Fruit fly (Drosophila melanogaster): ENCODE results near the gene ND-13B.
A peak's percentile ranks its signal among the peaks of the same experiment; 100 is the strongest.

ND-13B gene

DNA sequence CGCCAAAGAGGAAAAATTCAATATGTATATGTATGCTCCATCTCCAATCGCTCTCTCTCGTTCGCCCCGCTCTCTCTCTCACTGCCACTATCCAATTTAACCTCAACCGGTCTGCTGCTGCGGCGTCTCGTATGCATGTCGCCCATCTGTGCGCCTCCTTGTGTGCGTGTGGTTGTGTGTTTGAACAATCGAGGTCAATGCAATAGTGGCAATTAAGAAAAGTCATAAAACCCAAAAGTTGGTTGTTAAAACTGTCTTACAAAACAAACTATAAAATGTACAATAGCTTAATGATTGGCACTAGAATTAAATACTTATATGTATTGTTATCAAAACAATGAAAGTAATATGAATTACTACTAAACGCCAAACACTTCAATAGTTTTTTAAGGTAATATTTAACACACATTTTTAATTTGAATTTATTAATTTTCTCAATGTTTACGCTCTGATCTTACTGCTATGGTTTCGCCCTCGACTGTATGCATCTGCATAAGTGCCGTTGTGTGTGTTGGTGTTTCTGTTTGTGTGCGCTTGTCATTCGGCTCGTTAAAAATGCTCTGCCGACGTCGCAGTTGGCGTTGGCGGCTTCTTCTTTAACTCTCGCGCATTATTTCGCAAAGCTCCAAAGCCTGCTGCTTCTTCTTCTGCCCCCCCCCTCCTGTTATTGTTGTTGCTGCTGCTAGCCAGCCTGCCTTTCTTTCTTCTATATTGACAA, 28.3 kb downstream of the ND-13B start (continued):
- peak; percentile 95 for TF ChIP-seq Ets65A (GFP tag)
- TF ChIP-seq hkb (optimal IDR thresholded peaks at IDR 0.05), result no peak
- TF ChIP-seq hkb (GFP tag; IDR thresholded peaks at IDR 0.05), result peak; percentile 95
- TF ChIP-seq Hr51 (GFP tag; optimal IDR thresholded peaks at IDR 0.05), result peak; percentile 93 to 99
- no peak for TF ChIP-seq lov (optimal IDR thresholded peaks at IDR 0.05)
- TF ChIP-seq lov (GFP tag; IDR thresholded peaks at IDR 0.05), result no peak
- no peak for TF ChIP-seq pita (GFP tag; optimal IDR thresholded peaks at IDR 0.05)
- TF ChIP-seq dmrt11E (tag; optimal IDR thresholded peaks at IDR 0.05), result peak; percentile 98
- peak; percentile 37 for TF ChIP-seq Myb (GFP tag; optimal IDR thresholded peaks at IDR 0.05)
- peak; percentile 41; the same call in 2 of the 3 replicates for TF ChIP-seq CG2199 (GFP tag; IDR thresholded peaks at IDR 0.05)
- no peak for TF ChIP-seq CG1832 (GFP tag; optimal IDR thresholded peaks at IDR 0.05)
- peak; percentile 89 for TF ChIP-seq CG34422 (GFP tag; IDR thresholded peaks at IDR 0.05)
- no peak for TF ChIP-seq HmgD (GFP tag; optimal IDR thresholded peaks at IDR 0.05)
- peak; percentile 96 for TF ChIP-seq CG3407 (GFP tag; optimal IDR thresholded peaks at IDR 0.05)
- TF ChIP-seq Dbx (GFP tag; IDR thresholded peaks at IDR 0.05), result peak; percentile 90
- peak; percentile 92 for TF ChIP-seq HLH3B (GFP tag; IDR thresholded peaks at IDR 0.05)
- peak; percentile 99 for TF ChIP-seq twi (tag; optimal IDR thresholded peaks at IDR 0.05)
- TF ChIP-seq usp (GFP tag; optimal IDR thresholded peaks at IDR 0.05), result no peak
- TF ChIP-seq CG9437 (GFP tag; optimal IDR thresholded peaks at IDR 0.05), result peak; percentile 96
- peak; percentile 98 for TF ChIP-seq Xrp1 (GFP tag; IDR thresholded peaks at IDR 0.05)
- TF ChIP-seq run (tag; optimal IDR thresholded peaks at IDR 0.05), result peak; percentile 98
- peak; percentile 81 for TF ChIP-seq gro (GFP tag; optimal IDR thresholded peaks at IDR 0.05)
- peak; percentile 70 for TF ChIP-seq CG4360 (GFP tag; IDR thresholded peaks at IDR 0.05)
- peak; percentile 83 for TF ChIP-seq CG13624 (GFP tag; optimal IDR thresholded peaks at IDR 0.05)
- peak; percentile 91 for TF ChIP-seq CG1603 (tag; optimal IDR thresholded peaks at IDR 0.05)
- TF ChIP-seq pfk (GFP tag; optimal IDR thresholded peaks at IDR 0.05), result peak; percentile 48

DNA sequence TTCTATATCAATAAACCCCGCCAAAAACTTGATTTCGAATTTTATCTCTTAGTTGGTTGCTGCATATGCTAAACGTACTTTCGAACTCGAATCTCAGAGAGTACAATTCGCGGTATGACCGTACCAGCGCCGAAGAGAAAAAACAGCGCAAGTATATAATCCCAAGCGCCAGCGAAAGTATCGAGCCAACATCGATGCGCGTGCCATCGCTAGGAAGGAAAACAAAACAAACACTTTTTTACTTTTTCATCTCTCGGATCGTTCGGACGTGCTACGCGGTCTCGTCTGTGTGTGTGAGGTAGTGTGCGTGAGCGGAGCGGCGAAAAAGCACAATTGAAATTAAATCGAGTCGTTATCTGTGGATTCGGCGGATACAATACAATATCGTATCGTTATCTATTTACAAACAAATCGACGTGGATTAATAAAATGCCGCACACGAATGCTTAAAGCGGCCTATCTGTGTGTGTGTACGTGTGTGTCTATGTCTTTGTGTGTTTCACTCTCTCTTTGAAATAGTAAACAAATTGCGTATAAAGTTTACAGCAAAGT, 29.3 kb downstream of the ND-13B start, which contains the start of gene simj:
Gene simj, plus strand, starts transcription at position 229 of the 552 bp plus-strand sequence.
- TF ChIP-seq pita (GFP tag; optimal IDR thresholded peaks at IDR 0.05), result peak; percentile 73
- peak; percentile 82 for TF ChIP-seq sens (GFP tag)
- no peak; the same call in 1 of the 2 replicates for TF ChIP-seq Awh (GFP tag; IDR thresholded peaks at IDR 0.05)
- no peak for TF ChIP-seq Vsx1 (GFP tag; optimal IDR thresholded peaks at IDR 0.05)
- peak; percentile 77 for TF ChIP-seq sob (GFP tag; IDR thresholded peaks at IDR 0.05)
- peak; percentile 8 for TF ChIP-seq sima (GFP tag; optimal IDR thresholded peaks at IDR 0.05)
- no peak for TF ChIP-seq Atf-2 (GFP tag; optimal IDR thresholded peaks at IDR 0.05)
- no peak for TF ChIP-seq slou (GFP tag; optimal IDR thresholded peaks at IDR 0.05)
- TF ChIP-seq CHES-1-like (GFP tag; optimal IDR thresholded peaks at IDR 0.05), result peak; percentile 83
- no peak for TF ChIP-seq trh (GFP tag; optimal IDR thresholded peaks at IDR 0.05)
- peak; percentile 48 for TF ChIP-seq luna (GFP tag; optimal IDR thresholded peaks at IDR 0.05)
- peak; percentile 47 for TF ChIP-seq CG15269 (tag; optimal IDR thresholded peaks at IDR 0.05)
- TF ChIP-seq CG2712 (tag; optimal IDR thresholded peaks at IDR 0.05), result peak; percentile 62
- peak; percentile 22 for TF ChIP-seq tx (GFP tag; optimal IDR thresholded peaks at IDR 0.05)
- peak; percentile 74 for TF ChIP-seq Lhr (GFP tag; optimal IDR thresholded peaks at IDR 0.05)
- TF ChIP-seq Oli (tag; optimal IDR thresholded peaks at IDR 0.05), result no peak
- TF ChIP-seq Hmx (GFP tag; optimal IDR thresholded peaks at IDR 0.05), result no peak
- TF ChIP-seq pzg (GFP tag; optimal IDR thresholded peaks at IDR 0.05), result peak; percentile 97
- TF ChIP-seq Blimp-1 (GFP tag; optimal IDR thresholded peaks at IDR 0.05), result peak; percentile 26
- TF ChIP-seq Tbp (GFP tag; optimal IDR thresholded peaks at IDR 0.05), result peak; percentile 32
- TF ChIP-seq hth (optimal IDR thresholded peaks at IDR 0.05), result no peak
- peak; percentile 34 for TF ChIP-seq PHDP (tag; optimal IDR thresholded peaks at IDR 0.05)
- TF ChIP-seq CG10274 (GFP tag; optimal IDR thresholded peaks at IDR 0.05), result no peak
- TF ChIP-seq CG12155 (GFP tag; optimal IDR thresholded peaks at IDR 0.05), result peak; percentile 54
- TF ChIP-seq CG8765 (GFP tag; IDR thresholded peaks at IDR 0.05), result no peak
- TF ChIP-seq CG6683 (GFP tag; optimal IDR thresholded peaks at IDR 0.05), result peak; percentile 35
